Worm (Caenorhabditis elegans): ENCODE data around the gene lipl-1.

lipl-1 gene

ce11 chrV:12919705-12920104, at the start of gene lipl-1:
TSS of gene lipl-1 (plus strand) at chrV:12919986.
- TF ChIP-seq nhr-80 (tag; optimal IDR thresholded peaks at IDR 0.05), result peak; percentile 35
- TF ChIP-seq ccch-3 (GFP tag; optimal IDR thresholded peaks at IDR 0.05), result no peak

- TF ChIP-seq zim-3 (tag; optimal IDR thresholded peaks at IDR 0.05) (no peak), aptf-3 (GFP tag; IDR thresholded peaks at IDR 0.05) (no peak), C06A6.2 (GFP tag; conservative IDR thresholded peaks at IDR 0.05) (no peak), tbp1 (GFP tag; optimal IDR thresholded peaks at IDR 0.05) (no peak), unc-130 (GFP tag; optimal IDR thresholded peaks at IDR 0.05) (no peak), bed-1 (GFP tag; IDR thresholded peaks at IDR 0.05) (no peak), F39B2.1 (GFP tag; IDR thresholded peaks at IDR 0.05) (no peak), ztf-25 (GFP tag; IDR thresholded peaks at IDR 0.05) (no peak)
Observed at ce11 chrV:12870740-12871139, 49.0 kb upstream of the lipl-1 start.

- no peak for TF ChIP-seq egrh-3 (GFP tag; IDR thresholded peaks at IDR 0.05)
Observed at ce11 chrV:12871753-12872152, 48.0 kb upstream of the lipl-1 start, which contains the start of gene bus-19. TSS of gene bus-19 (plus strand) at chrV:12872053.

- TF ChIP-seq ama-1 (optimal IDR thresholded peaks at IDR 0.05), result no peak
- no peak for TF ChIP-seq ama-1 (GFP tag; optimal IDR thresholded peaks at IDR 0.05)
- no peak for TF ChIP-seq gei-17 (GFP tag; optimal IDR thresholded peaks at IDR 0.05)
- TF ChIP-seq mxl-1 (tag; optimal IDR thresholded peaks at IDR 0.05), result no peak
- no peak for TF ChIP-seq lsl-1 (GFP tag; optimal IDR thresholded peaks at IDR 0.05)
- TF ChIP-seq ztf-22 (GFP tag; optimal IDR thresholded peaks at IDR 0.05), result no peak
- TF ChIP-seq ztf-18 (tag; optimal IDR thresholded peaks at IDR 0.05), result no peak
- no peak for TF ChIP-seq ceh-79 (tag; optimal IDR thresholded peaks at IDR 0.05)
- no peak for TF ChIP-seq B0261.1 (tag; optimal IDR thresholded peaks at IDR 0.05)
- no peak for TF ChIP-seq lin-26 (GFP tag; IDR thresholded peaks at IDR 0.05)
- no peak for TF ChIP-seq aptf-2 (GFP tag; conservative IDR thresholded peaks at IDR 0.05)
- no peak for TF ChIP-seq egl-44 (GFP tag; IDR thresholded peaks at IDR 0.05)
- no peak for TF ChIP-seq dox-1 (GFP tag; IDR thresholded peaks at IDR 0.05)
Observed at ce11 chrV:12875850-12876249, 43.9 kb upstream of the lipl-1 start.

ce11 chrV:12876708-12877107, 43.1 kb upstream of the lipl-1 start:
- no peak for TF ChIP-seq F23B12.7 (tag; optimal IDR thresholded peaks at IDR 0.05; ENCODE audit: insufficient read depth)
- TF ChIP-seq nhr-120 (GFP tag; IDR thresholded peaks at IDR 0.05), result no peak
- TF ChIP-seq attf-3 (GFP tag; conservative IDR thresholded peaks at IDR 0.05), result no peak
- no peak for TF ChIP-seq nhr-27 (tag; optimal IDR thresholded peaks at IDR 0.05)
- TF ChIP-seq ztf-6 (GFP tag; IDR thresholded peaks at IDR 0.05), result no peak
- no peak for TF ChIP-seq efl-1 (GFP tag; optimal IDR thresholded peaks at IDR 0.05)

- TF ChIP-seq nhr-80 (tag; optimal IDR thresholded peaks at IDR 0.05) (peak; percentile 59), hmg-20 (GFP tag; IDR thresholded peaks at IDR 0.05) (no peak)
Observed at ce11 chrV:12877579-12877978, 42.2 kb upstream of the lipl-1 start.

ce11 chrV:12879349-12879748, 40.4 kb upstream of the lipl-1 start:
- TF ChIP-seq ztf-22 (GFP tag; optimal IDR thresholded peaks at IDR 0.05), result no peak
- TF ChIP-seq hsf-1 (GFP tag; IDR thresholded peaks at IDR 0.05), result no peak
- TF ChIP-seq pha-4 (tag; optimal IDR thresholded peaks at IDR 0.05), result no peak
- no peak for TF ChIP-seq lag-1 (GFP tag; IDR thresholded peaks at IDR 0.05)
- TF ChIP-seq nhr-80 (tag; optimal IDR thresholded peaks at IDR 0.05), result no peak
- no peak for TF ChIP-seq chd-7 (tag; optimal IDR thresholded peaks at IDR 0.05)
- TF ChIP-seq attf-6 (GFP tag; IDR thresholded peaks at IDR 0.05), result no peak
- TF ChIP-seq ama-1 (optimal IDR thresholded peaks at IDR 0.05), result no peak
- TF ChIP-seq ama-1 (GFP tag; optimal IDR thresholded peaks at IDR 0.05), result no peak
- no peak for TF ChIP-seq rpc-1 (optimal IDR thresholded peaks at IDR 0.05)
- no peak for TF ChIP-seq rpc-1 (tag; optimal IDR thresholded peaks at IDR 0.05)
- TF ChIP-seq let-526 (GFP tag; IDR thresholded peaks at IDR 0.05), result no peak
